Worm (Caenorhabditis elegans): ENCODE measurements around the gene C08H9.16.

- no peak for TF ChIP-seq W03F9.2 (tag; optimal IDR thresholded peaks at IDR 0.05)
- no peak for TF ChIP-seq him-1 (tag; optimal IDR thresholded peaks at IDR 0.05)
- no peak for TF ChIP-seq dao-5 (tag; optimal IDR thresholded peaks at IDR 0.05)
These were observed 29.2 kb downstream of the C08H9.16 start, which contains the start of gene C05C10.2 for ce11 chrII:9921622-9922269.

Data from whole organism, L4/young adult.